Fruit fly (Drosophila melanogaster): Measurements from ENCODE around the gene CG4942.

DNA sequence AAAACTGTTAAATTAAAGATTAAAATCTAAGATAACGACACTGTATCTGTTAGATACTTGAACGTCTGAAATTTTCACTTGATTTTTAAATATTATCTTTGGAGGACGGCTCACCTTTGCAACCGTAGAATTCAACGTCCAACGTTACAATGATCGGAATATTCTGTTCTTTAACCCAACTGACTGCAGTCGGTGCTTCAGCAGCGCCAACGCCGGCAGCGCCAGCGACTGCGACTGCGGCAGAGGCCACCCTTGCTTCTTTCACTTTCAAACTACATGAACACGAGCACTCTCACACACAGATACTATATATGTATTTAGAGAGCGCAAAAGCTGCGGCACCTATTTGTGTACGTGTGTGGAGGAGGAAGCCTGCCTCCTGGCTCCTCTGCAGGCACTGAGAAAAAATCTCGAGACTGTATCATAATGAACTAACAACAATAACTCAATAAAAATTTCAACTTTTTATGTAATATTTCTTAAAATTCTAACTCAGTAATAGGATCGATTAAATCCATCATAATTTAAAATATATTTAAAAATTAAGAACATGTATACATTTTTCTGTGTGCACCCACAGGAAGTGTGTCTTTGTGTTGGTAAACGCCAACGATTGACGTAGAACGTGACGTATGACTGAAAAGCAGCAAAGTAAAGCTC is 15.3 kb upstream of the CG4942 start:
- no peak for TF ChIP-seq usp (GFP tag; optimal IDR thresholded peaks at IDR 0.05)
- TF ChIP-seq EcR (GFP tag; optimal IDR thresholded peaks at IDR 0.05): no peak
- TF ChIP-seq Dll (optimal IDR thresholded peaks at IDR 0.05): no peak
- no peak for TF ChIP-seq psq (optimal IDR thresholded peaks at IDR 0.05)
- TF ChIP-seq CG8478 (optimal IDR thresholded peaks at IDR 0.05): no peak
- TF ChIP-seq pan (optimal IDR thresholded peaks at IDR 0.05): no peak
